Worm (Caenorhabditis elegans) whole organism, young adult: ENCODE data around the gene npl-4.1.
"Not testable (repeated sequence)": the region's sequence is repeated elsewhere in the genome, so short reads cannot be mapped to it uniquely, and the experiment has no call there.

Experiments used
- B0035.1 ChIP-seq: sonication (generic microtip); optimal IDR thresholded peaks from 2 replicates; lab custom pipeline; 2016; ENCODE audit warnings: missing genetic modification characterization, mild to moderate bottlenecking, missing compliant biosample characterization, missing genotype, missing genetic modification reagents
- F55B11.4 ChIP-seq: sonication (generic microtip); optimal IDR thresholded peaks from 2 replicates; lab custom pipeline; 2016; ENCODE audit warnings: missing compliant biosample characterization, missing genetic modification characterization, borderline replicate concordance; ENCODE audit not compliant: insufficient read depth
- K12H6.12 ChIP-seq: fragments of 200-800 bp; sonication (Bioruptor generic); optimal IDR thresholded peaks from 2 replicates; lab custom pipeline; 2018; ENCODE audit warnings: mild to moderate bottlenecking, missing genetic modification characterization, missing compliant biosample characterization
- T26A5.8 ChIP-seq: sonication (generic microtip); optimal IDR thresholded peaks from 2 replicates; lab custom pipeline; 2016; ENCODE audit warnings: missing genetic modification characterization, missing compliant biosample characterization
- ZK185.1 ChIP-seq: sonication (generic microtip); optimal IDR thresholded peaks from 2 replicates; lab custom pipeline; 2016; ENCODE audit warnings: mild to moderate bottlenecking, missing genetic modification characterization, missing compliant biosample characterization; ENCODE audit not compliant: poor library complexity, severe bottlenecking
- attf-3 ChIP-seq: fragments of 200-800 bp; sonication (Bioruptor generic); conservative IDR thresholded peaks from 2 replicates; pipeline ENCODE4 v1.3.6; 2022; ENCODE audit warnings: missing genetic modification reagents, missing genetic modification characterization, missing compliant biosample characterization
- bed-2 ChIP-seq: fragments of 200-800 bp; sonication (Bioruptor generic); IDR thresholded peaks from 2 replicates; pipeline ENCODE4 v1.3.6; 2022; ENCODE audit warnings: missing genetic modification reagents, missing genetic modification characterization, missing compliant biosample characterization
- ceh-100 ChIP-seq: fragments of 200-800 bp; sonication (Bioruptor generic); IDR thresholded peaks from 2 replicates; pipeline ENCODE4 v1.3.6; 2022; ENCODE audit warnings: missing genetic modification reagents, missing genetic modification characterization, missing compliant biosample characterization
- ceh-79 ChIP-seq: sonication (generic microtip); optimal IDR thresholded peaks from 2 replicates; lab custom pipeline; 2017; ENCODE audit warnings: mild to moderate bottlenecking, missing genetic modification characterization, missing compliant biosample characterization
- egl-44 ChIP-seq: fragments of 200-800 bp; sonication (Bioruptor generic); IDR thresholded peaks from 2 replicates; pipeline ENCODE4 v1.3.6; 2022; ENCODE audit warnings: missing genetic modification reagents, missing genetic modification characterization, missing compliant biosample characterization
- hmg-1.2 ChIP-seq: fragments of 200-800 bp; sonication (Bioruptor generic); IDR thresholded peaks from 2 replicates; pipeline ENCODE4 v1.3.6; 2022; ENCODE audit warnings: missing genetic modification reagents, missing genetic modification characterization, missing compliant biosample characterization
- hmg-20 ChIP-seq: fragments of 200-800 bp; sonication (Bioruptor generic); IDR thresholded peaks from 2 replicates; pipeline ENCODE4 v1.3.6; 2022; ENCODE audit warnings: missing genetic modification reagents, missing genetic modification characterization, missing compliant biosample characterization
- hsf-1 ChIP-seq: fragments of 200-800 bp; sonication (Bioruptor generic); IDR thresholded peaks from 2 replicates; pipeline ENCODE4 v1.3.6; 2022; ENCODE audit warnings: missing genetic modification reagents, missing genetic modification characterization, missing compliant biosample characterization
- let-526 ChIP-seq: fragments of 200-800 bp; sonication (Bioruptor generic); IDR thresholded peaks from 2 replicates; pipeline ENCODE4 v1.3.6; 2022; ENCODE audit warnings: missing genetic modification reagents, missing genetic modification characterization, missing compliant biosample characterization
- let-607 ChIP-seq, 2 experiments: fragments of 200-800 bp in 1 of 2; sonication (Bioruptor generic) in 1 of 2; sonication (generic microtip) in 1 of 2; optimal IDR thresholded peaks; 2 replicates each; lab custom pipeline; 2016 to 2018; ENCODE audit warnings: mild to moderate bottlenecking in 2 of 2, missing compliant biosample characterization in 2 of 2, missing genetic modification characterization in 2 of 2, moderate library complexity in 2 of 2, missing genotype in 1 of 2
- lin-35 ChIP-seq, 3 experiments: fragments of 150-350 bp in 2 of 3; sonication (generic microtip) in 1 of 3; optimal IDR thresholded peaks; 2 replicates each; lab custom pipeline; 2014 to 2018; ENCODE audit warnings: missing biosample characterization in 3 of 3, missing genetic modification characterization in 3 of 3, missing genetic modification reagents in 3 of 3
- lin-40 ChIP-seq: sonication (generic microtip); optimal IDR thresholded peaks from 2 replicates; lab custom pipeline; 2016; ENCODE audit warnings: missing genetic modification characterization, mild to moderate bottlenecking, missing compliant biosample characterization, missing genotype, missing genetic modification reagents
- madf-3 ChIP-seq: fragments of 200-800 bp; sonication (Bioruptor generic); IDR thresholded peaks from 2 replicates; pipeline ENCODE4 v1.3.6; 2022; ENCODE audit warnings: missing genetic modification reagents, missing genetic modification characterization, missing compliant biosample characterization
- madf-6 ChIP-seq: fragments of 200-800 bp; sonication (Bioruptor generic); IDR thresholded peaks from 2 replicates; pipeline ENCODE4 v1.3.6; 2022; ENCODE audit warnings: missing genetic modification reagents, missing genetic modification characterization, missing compliant biosample characterization
- mcd-1 ChIP-seq: fragments of 200-800 bp; sonication (Bioruptor generic); IDR thresholded peaks from 2 replicates; pipeline ENCODE4 v1.3.6; 2022; ENCODE audit warnings: missing genetic modification reagents, missing genetic modification characterization, missing compliant biosample characterization
- nfya-1 ChIP-seq: sonication (generic microtip); optimal IDR thresholded peaks from 2 replicates; lab custom pipeline; 2017; ENCODE audit warnings: antibody characterized with exemption, missing compliant biosample characterization, missing genetic modification characterization, borderline replicate concordance; ENCODE audit not compliant: insufficient read depth
- nfyb-1 ChIP-seq: fragments of 200-800 bp; sonication (Bioruptor generic); IDR thresholded peaks from 2 replicates; pipeline ENCODE4 v1.3.6; 2022; ENCODE audit warnings: missing genetic modification reagents, missing genetic modification characterization, missing compliant biosample characterization
- nhr-90 ChIP-seq: sonication (generic microtip); optimal IDR thresholded peaks from 2 replicates; lab custom pipeline; 2016; ENCODE audit warnings: missing genotype, mild to moderate bottlenecking, missing genetic modification characterization, missing compliant biosample characterization
- pha-4 ChIP-seq: fragments of 150-350 bp; sonication (generic microtip); optimal IDR thresholded peaks from 2 replicates; lab custom pipeline; 2014; ENCODE audit warnings: missing biosample characterization, missing genetic modification reagents, missing genetic modification characterization
- snpc-1.3 ChIP-seq: sonication (generic microtip); optimal IDR thresholded peaks from 2 replicates; lab custom pipeline; 2017; ENCODE audit warnings: missing genetic modification characterization, mild to moderate bottlenecking, missing compliant biosample characterization, antibody characterized with exemption, moderate library complexity, missing genotype, missing genetic modification reagents; ENCODE audit not compliant: insufficient read depth
- snpc-3.4 ChIP-seq: sonication (generic microtip); optimal IDR thresholded peaks from 2 replicates; lab custom pipeline; 2017; ENCODE audit warnings: missing genetic modification characterization, mild to moderate bottlenecking, missing compliant biosample characterization, antibody characterized with exemption, moderate library complexity, missing genotype, missing genetic modification reagents
- snpc-4 ChIP-seq, 5 experiments: fragments of 150-350 bp in 1 of 5; sonication (generic microtip) in 4 of 5; optimal IDR thresholded peaks; 2 replicates each; lab custom pipeline; 2014 to 2018; ENCODE audit warnings: missing genetic modification characterization in 5 of 5, missing biosample characterization in 3 of 5, antibody characterized with exemption in 2 of 5, mild to moderate bottlenecking in 2 of 5, missing compliant biosample characterization in 2 of 5, missing genotype in 2 of 5, moderate library complexity in 2 of 5, missing genetic modification reagents in 1 of 5
- ztf-22 ChIP-seq: fragments of 200-800 bp; sonication (Bioruptor generic); optimal IDR thresholded peaks from 2 replicates; lab custom pipeline; 2018; ENCODE audit warnings: mild to moderate bottlenecking, missing genetic modification characterization, moderate library complexity, missing compliant biosample characterization

npl-4.1 gene

DNA sequence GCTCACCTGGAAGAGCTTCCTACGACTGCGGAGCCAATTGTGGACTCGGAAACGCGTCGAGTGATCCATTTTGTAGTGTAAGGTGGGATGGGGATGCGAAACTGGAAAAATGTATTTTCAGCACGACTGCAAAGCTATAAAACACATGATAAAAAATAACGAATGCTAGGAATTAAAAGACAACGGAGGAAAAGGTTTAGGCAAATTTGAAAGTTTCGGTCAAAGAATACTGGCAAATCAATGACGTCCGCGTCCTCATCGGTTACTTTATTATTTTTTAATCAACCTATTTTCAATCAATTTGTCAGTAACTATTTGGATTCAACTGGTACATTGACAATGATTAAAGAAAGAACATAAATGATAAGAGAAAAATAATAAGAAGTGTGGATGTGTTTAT, 23.4 kb upstream of the npl-4.1 start, which contains the start of gene C17G10.7:
TSS of gene C17G10.7 (minus strand) at position 101 of the 400 bp plus-strand sequence.
- no peak for TF ChIP-seq mcd-1 (GFP tag; lab: Robert Waterston, UW)
- no peak for TF ChIP-seq F55B11.4 (tag; lab: Kevin White, UChicago)
- TF ChIP-seq let-607 (tag; optimal IDR thresholded peaks at IDR 0.05; lab: Kevin White, UChicago) = no peak
- no peak for TF ChIP-seq egl-44
- TF ChIP-seq, all 124 proteins: peak for 0

DNA sequence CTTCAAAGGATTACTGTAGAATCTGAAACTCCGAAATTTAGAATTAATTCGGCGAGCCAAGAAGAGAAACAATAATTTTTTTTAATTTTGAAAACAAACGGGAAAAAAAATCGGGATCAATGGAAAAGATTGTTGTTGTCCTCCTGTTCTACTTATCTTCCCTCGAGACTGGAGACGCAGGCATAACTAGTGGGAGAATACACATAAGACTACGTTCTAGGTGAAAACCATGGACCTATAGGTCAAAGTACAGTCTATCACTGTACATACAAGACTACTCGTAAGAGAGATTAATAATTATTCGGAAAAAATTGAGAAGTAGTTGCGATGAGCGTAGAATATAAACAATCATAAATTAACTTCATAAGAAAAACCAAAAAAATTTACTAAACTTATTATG, 11.9 kb upstream of the npl-4.1 start, which contains the start of gene dhs-6:
TSS of gene dhs-6 (minus strand) at position 22 of the 400 bp plus-strand sequence.
- TF ChIP-seq lin-35 (GFP tag; optimal IDR thresholded peaks at IDR 0.05; lab: Kevin White, UChicago) (no peak), snpc-3.4 (tag; lab: Kevin White, UChicago) (peak; percentile 49), ZK185.1 (tag; lab: Kevin White, UChicago) (peak; percentile 49), snpc-4 (GFP tag; optimal IDR thresholded peaks at IDR 0.05; lab: Kevin White, UChicago) (no peak), snpc-4 (tag; optimal IDR thresholded peaks at IDR 0.05; lab: Kevin White, UChicago) (peak in 2 of 4 experiments; percentile 37 to 39), madf-6 (GFP tag; lab: Robert Waterston, UW) (peak; percentile 15; the same call in 1 of the 2 replicates), madf-3 (0 out of 2 replicates have a peak, but pooled peaks have one; percentile 28), B0035.1 (tag; lab: Kevin White, UChicago) (no peak)

DNA sequence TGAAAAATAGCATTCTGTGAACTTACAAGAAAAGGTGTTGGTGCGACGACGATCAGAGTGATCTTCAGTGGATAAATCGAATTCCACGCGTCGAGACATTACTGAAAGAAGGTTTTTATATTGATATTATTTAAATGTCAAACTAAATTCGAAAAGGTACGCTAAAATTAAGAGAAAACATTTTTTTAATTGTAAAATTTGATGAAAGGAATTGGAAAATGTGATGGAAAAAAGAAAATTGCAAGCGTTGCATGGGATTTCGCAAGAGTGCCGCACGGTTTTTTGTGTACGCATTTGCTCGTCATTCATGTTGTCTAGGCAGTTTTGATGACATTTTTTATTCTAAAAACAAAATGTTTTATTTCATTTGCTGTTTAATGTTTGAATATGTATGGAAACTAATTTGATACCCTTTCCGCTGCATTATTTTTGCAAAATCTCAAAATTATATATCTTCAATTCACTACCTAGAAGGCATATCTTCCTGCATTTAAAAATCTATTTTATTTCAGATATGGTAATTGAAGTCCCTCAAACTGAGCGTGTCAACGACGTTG, 8.7 kb upstream of the npl-4.1 start, which contains the start of the genes eif-3.L and npl-4.2:
TSS of gene eif-3.L (minus strand) at position 101 of the 557 bp plus-strand sequence.
TSS of gene npl-4.2 (plus strand) at position 507 of the 557 bp plus-strand sequence.
- TF ChIP-seq pha-4; ceh-100 (GFP tag; lab: Robert Waterston, UW); hmg-20 (GFP tag; lab: Robert Waterston, UW): not testable (repeated sequence)

DNA sequence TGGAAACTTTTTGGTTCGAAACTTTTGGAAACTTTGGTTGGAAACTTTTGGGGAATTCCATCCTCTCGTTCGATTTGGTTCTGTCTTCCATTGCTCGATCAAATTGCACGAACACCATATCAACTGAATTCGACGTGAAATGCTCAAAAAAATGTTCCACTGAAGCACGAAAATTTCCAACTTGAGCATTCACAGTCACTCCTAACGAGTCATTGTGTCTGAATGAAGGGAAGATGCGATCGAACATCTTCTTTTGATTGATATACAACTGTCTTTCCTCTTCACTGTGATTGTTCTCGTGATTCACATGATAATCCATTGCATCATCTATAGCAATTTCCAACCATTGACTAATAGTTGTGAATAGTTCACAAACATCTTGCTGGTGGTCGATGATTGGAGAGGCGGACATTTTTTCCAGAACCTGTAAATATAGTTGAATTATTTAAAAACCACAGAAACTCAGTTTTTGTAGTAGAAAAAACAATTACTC, 2.8 kb upstream of the npl-4.1 start, which contains the start of gene F59E12.15:
TSS of gene F59E12.15 (minus strand) at position 51 of the 493 bp plus-strand sequence.
- no peak for TF ChIP-seq T26A5.8 (tag; lab: Kevin White, UChicago)

DNA sequence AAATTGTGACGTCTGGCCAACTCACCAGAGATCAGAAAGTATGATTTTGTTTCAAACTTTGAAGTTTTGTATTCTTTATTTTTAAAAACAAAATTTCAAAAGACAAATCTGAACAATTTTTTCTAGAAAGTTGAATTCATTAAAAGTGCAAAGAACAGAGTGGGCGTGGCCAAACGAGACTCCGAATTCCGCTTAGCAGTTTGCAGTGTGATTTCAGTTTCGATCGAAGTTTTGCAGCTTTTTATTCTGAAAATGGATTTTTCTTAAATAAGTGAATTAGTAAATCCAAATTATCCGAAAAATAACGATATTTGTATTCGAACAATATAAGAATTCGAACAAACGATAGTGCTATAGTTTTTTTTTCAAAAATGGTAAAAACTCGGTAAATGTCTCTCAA, 2.3 kb downstream of the npl-4.1 start:
- TF ChIP-seq nfyb-1 (GFP tag; lab: Robert Waterston, UW) (no peak), nhr-90 (no peak), attf-3 (GFP tag; lab: Robert Waterston, UW) (peak; percentile 87), ztf-22 (GFP tag; lab: Kevin White, UChicago) (no peak), ceh-79 (tag; lab: Kevin White, UChicago) (no peak)

DNA sequence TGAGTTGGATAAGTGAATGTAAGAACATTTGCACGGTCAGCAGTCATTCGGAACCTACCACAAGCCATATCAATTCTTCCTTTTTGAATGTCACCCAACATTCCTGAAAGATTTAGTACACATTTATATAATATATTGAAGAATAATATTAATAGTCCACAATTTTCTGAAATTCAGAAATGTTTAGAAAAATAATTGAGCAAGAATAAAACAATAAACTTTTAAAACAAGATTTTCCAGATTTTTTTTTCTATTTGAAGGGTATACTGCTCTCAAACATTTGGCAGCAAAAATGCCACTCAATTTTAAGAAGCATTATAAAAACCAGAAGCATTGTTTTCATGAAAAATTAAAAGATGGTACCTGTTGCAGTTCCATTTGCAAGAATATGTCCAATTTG, 5.7 kb downstream of the npl-4.1 start, which contains the start of gene F59E12.8:
TSS of gene F59E12.8 (minus strand) at position 101 of the 400 bp plus-strand sequence.
- TF ChIP-seq K12H6.12 (tag; lab: Kevin White, UChicago) = no peak
- TF ChIP-seq bed-2 (GFP tag; lab: Robert Waterston, UW) = no peak
- TF ChIP-seq hmg-1.2 (GFP tag; lab: Robert Waterston, UW) = no peak
- no peak for TF ChIP-seq lin-40 (tag; lab: Kevin White, UChicago)
- TF ChIP-seq B0035.1 (tag; lab: Kevin White, UChicago) = no peak
- TF ChIP-seq snpc-4 (GFP tag; optimal IDR thresholded peaks at IDR 0.05; lab: Kevin White, UChicago) = no peak
- TF ChIP-seq snpc-4 (tag; optimal IDR thresholded peaks at IDR 0.05; lab: Kevin White, UChicago) = no peak
- TF ChIP-seq snpc-1.3 (tag; lab: Kevin White, UChicago) = no peak
- TF ChIP-seq attf-3 (GFP tag; lab: Robert Waterston, UW) = no peak
- TF ChIP-seq snpc-3.4 (tag; lab: Kevin White, UChicago) = no peak
- TF ChIP-seq hsf-1 (GFP tag; lab: Robert Waterston, UW) = no peak
- TF ChIP-seq nfya-1 (tag; lab: Kevin White, UChicago) = no peak
- TF ChIP-seq let-526 = no peak
- TF ChIP-seq nfyb-1 (GFP tag; lab: Robert Waterston, UW) = no peak
